Worm (Caenorhabditis elegans): Measurements from ENCODE around the gene nspg-13.

ce11 chrX:5260389-5260788, 5.4 kb downstream of the nspg-13 start:
- TF ChIP-seq tbp1 (GFP tag; optimal IDR thresholded peaks at IDR 0.05) (no peak), lir-1 (GFP tag; conservative IDR thresholded peaks at IDR 0.05) (no peak), ceh-91 (GFP tag; IDR thresholded peaks at IDR 0.05) (no peak), athp-1 (tag; optimal IDR thresholded peaks at IDR 0.05) (no peak), F39B2.1 (GFP tag; IDR thresholded peaks at IDR 0.05) (no peak), lin-26 (GFP tag; IDR thresholded peaks at IDR 0.05) (no peak)
